Worm (Caenorhabditis elegans) whole organism, L4 larva: ENCODE measurements around the gene F25E5.5.
"Not testable (repeated sequence)": the region's sequence is repeated elsewhere in the genome, so short reads cannot be mapped to it uniquely, and the experiment has no call there.

ENCODE experiments used
- F26F4.8 ChIP-seq: fragments of 200-800 bp; sonication (Bioruptor generic); conservative IDR thresholded peaks from 2 replicates; pipeline ENCODE4 v1.3.6; 2022; ENCODE audit warnings: missing genetic modification characterization, missing compliant biosample characterization
- F37D6.2 ChIP-seq: sonication (generic microtip); optimal IDR thresholded peaks from 2 replicates; lab custom pipeline; 2016; ENCODE audit warnings: mild to moderate bottlenecking, missing genetic modification characterization, missing compliant biosample characterization
- F44E2.7 ChIP-seq: fragments of 200-800 bp; sonication (Bioruptor generic); IDR thresholded peaks from 2 replicates; pipeline ENCODE4 v2.1.2; 2022; ENCODE audit warnings: missing genetic modification characterization, missing compliant biosample characterization
- F49E8.2 ChIP-seq: sonication (generic microtip); optimal IDR thresholded peaks from 2 replicates; lab custom pipeline; 2016; ENCODE audit warnings: missing compliant biosample characterization, mild to moderate bottlenecking, missing genetic modification characterization, borderline replicate concordance
- Y48G9A.11 ChIP-seq: fragments of 200-800 bp; sonication (Bioruptor generic); IDR thresholded peaks from 2 replicates; pipeline ENCODE4 v1.3.6; 2022; ENCODE audit warnings: missing genetic modification reagents, missing genetic modification characterization, missing compliant biosample characterization
- aha-1 ChIP-seq: fragments of 150-350 bp; peaks from one replicate; lab custom pipeline; 2014; ENCODE audit warnings: missing biosample characterization, missing genetic modification characterization
- aly-2 ChIP-seq: sonication (generic microtip); optimal IDR thresholded peaks from 2 replicates; lab custom pipeline; 2018; ENCODE audit warnings: missing biosample characterization, missing genetic modification characterization
- arid-1 ChIP-seq: fragments of 200-800 bp; sonication (Bioruptor generic); conservative IDR thresholded peaks from 2 replicates; pipeline ENCODE4 v1.3.6; 2022; ENCODE audit warnings: missing genetic modification reagents, missing genetic modification characterization, missing compliant biosample characterization
- attf-4 ChIP-seq: sonication (generic microtip); optimal IDR thresholded peaks from 3 replicates; lab custom pipeline; 2017; ENCODE audit warnings: missing biosample characterization, missing genetic modification characterization
- ceh-44 ChIP-seq: fragments of 200-800 bp; sonication (Bioruptor generic); IDR thresholded peaks from 2 replicates; pipeline ENCODE4 v1.3.6; 2022; ENCODE audit warnings: missing genetic modification reagents, missing genetic modification characterization, missing compliant biosample characterization
- daf-19 ChIP-seq: fragments of 200-800 bp; sonication (Bioruptor generic); conservative IDR thresholded peaks from 2 replicates; pipeline ENCODE4 v1.3.6; 2022; ENCODE audit warnings: missing genetic modification characterization, missing compliant biosample characterization
- dpl-1 ChIP-seq: fragments of 150-350 bp; optimal IDR thresholded peaks from 2 replicates; lab custom pipeline; 2014; ENCODE audit warnings: missing biosample characterization, missing genetic modification reagents, missing genetic modification characterization
- duxl-1 ChIP-seq: sonication (generic microtip); optimal IDR thresholded peaks from 2 replicates; lab custom pipeline; 2016; ENCODE audit warnings: mild to moderate bottlenecking, missing genetic modification characterization, moderate library complexity, missing compliant biosample characterization; ENCODE audit not compliant: poor library complexity
- dve-1 ChIP-seq: sonication (generic microtip); optimal IDR thresholded peaks from 2 replicates; lab custom pipeline; 2017; ENCODE audit warnings: antibody characterized with exemption, mild to moderate bottlenecking, missing genetic modification characterization, missing compliant biosample characterization; ENCODE audit not compliant: insufficient read depth
- hlh-11 ChIP-seq: fragments of 200-800 bp; sonication (Bioruptor generic); optimal IDR thresholded peaks from 2 replicates; lab custom pipeline; 2018; ENCODE audit warnings: mild to moderate bottlenecking, missing genetic modification characterization, missing compliant biosample characterization
- hlh-30 ChIP-seq: sonication (generic microtip); optimal IDR thresholded peaks from 2 replicates; lab custom pipeline; 2017; ENCODE audit warnings: antibody characterized with exemption, mild to moderate bottlenecking, missing genetic modification characterization, missing compliant biosample characterization; ENCODE audit not compliant: insufficient read depth
- lin-1 ChIP-seq: fragments of 200-800 bp; sonication (Bioruptor generic); IDR thresholded peaks from 2 replicates; pipeline ENCODE4 v1.3.6; 2022; ENCODE audit warnings: missing genetic modification reagents, missing genetic modification characterization, missing compliant biosample characterization
- lin-15B ChIP-seq: fragments of 150-350 bp; sonication (generic microtip); optimal IDR thresholded peaks from 3 replicates; lab custom pipeline; 2014; ENCODE audit warnings: missing biosample characterization, missing genetic modification characterization
- madf-5 ChIP-seq, 2 experiments: fragments of 200-800 bp; sonication (Bioruptor generic); IDR thresholded peaks; 2 replicates each; pipeline ENCODE4 v1.3.6; 2022; ENCODE audit warnings: missing compliant biosample characterization in 2 of 2, missing genetic modification characterization in 2 of 2
- mdl-1 ChIP-seq, 2 experiments: fragments of 150-350 bp in 1 of 2; sonication (generic microtip) in 1 of 2; optimal IDR thresholded peaks; 2 replicates each; lab custom pipeline; 2014 to 2017; ENCODE audit warnings: missing biosample characterization in 2 of 2, missing genetic modification characterization in 2 of 2
- mep-1 ChIP-seq: fragments of 150-350 bp; sonication (generic microtip); optimal IDR thresholded peaks from 3 replicates; lab custom pipeline; 2014; ENCODE audit warnings: missing biosample characterization, missing genetic modification characterization
- mes-2 ChIP-seq: sonication (generic microtip); optimal IDR thresholded peaks from 2 replicates; lab custom pipeline; 2016; ENCODE audit warnings: missing genotype, mild to moderate bottlenecking, missing genetic modification characterization, missing compliant biosample characterization; ENCODE audit not compliant: poor library complexity, severe bottlenecking
- nhr-111 ChIP-seq: fragments of 200-800 bp; sonication (Bioruptor generic); optimal IDR thresholded peaks from 2 replicates; lab custom pipeline; 2018; ENCODE audit warnings: mild to moderate bottlenecking, missing genetic modification characterization, missing compliant biosample characterization
- nhr-48 ChIP-seq: sonication (generic microtip); optimal IDR thresholded peaks from 2 replicates; lab custom pipeline; 2016; ENCODE audit warnings: mild to moderate bottlenecking, missing genetic modification characterization, missing compliant biosample characterization
- nhr-76 ChIP-seq: fragments of 150-350 bp; optimal IDR thresholded peaks from 2 replicates; lab custom pipeline; 2014; ENCODE audit warnings: missing biosample characterization, missing genetic modification characterization
- pqm-1 ChIP-seq: sonication (generic microtip); optimal IDR thresholded peaks from 2 replicates; lab custom pipeline; 2017; ENCODE audit warnings: missing biosample characterization, missing genetic modification characterization
- saeg-2 ChIP-seq: fragments of 200-800 bp; sonication (Bioruptor generic); IDR thresholded peaks from 2 replicates; pipeline ENCODE4 v1.3.6; 2022; ENCODE audit warnings: missing genetic modification reagents, missing genetic modification characterization, missing compliant biosample characterization
- sdz-12 ChIP-seq: fragments of 200-800 bp; sonication (Bioruptor generic); optimal IDR thresholded peaks from 2 replicates; lab custom pipeline; 2018; ENCODE audit warnings: mild to moderate bottlenecking, missing genetic modification characterization, missing compliant biosample characterization
- snpc-1.2 ChIP-seq: fragments of 200-800 bp; sonication (Bioruptor generic); IDR thresholded peaks from 2 replicates; pipeline ENCODE4 v1.3.6; 2022; ENCODE audit warnings: missing genetic modification reagents, missing genetic modification characterization, missing compliant biosample characterization
- snpc-4 ChIP-seq: fragments of 150-350 bp; optimal IDR thresholded peaks from 2 replicates; lab custom pipeline; 2014; ENCODE audit warnings: missing biosample characterization, missing genetic modification characterization
- spr-1 ChIP-seq: sonication (generic microtip); optimal IDR thresholded peaks from 2 replicates; lab custom pipeline; 2016; ENCODE audit warnings: mild to moderate bottlenecking, missing genetic modification characterization, missing compliant biosample characterization
- tag-97 ChIP-seq: fragments of 200-800 bp; sonication (Bioruptor generic); IDR thresholded peaks from 2 replicates; pipeline ENCODE4 v1.3.6; 2022; ENCODE audit warnings: missing genetic modification characterization, missing compliant biosample characterization
- tra-1 ChIP-seq: fragments of 200-800 bp; sonication (Bioruptor generic); IDR thresholded peaks from 2 replicates; pipeline ENCODE4 v1.3.6; 2022; ENCODE audit warnings: missing genetic modification reagents, missing genetic modification characterization, missing compliant biosample characterization
- unc-39 ChIP-seq: sonication (generic microtip); optimal IDR thresholded peaks from 2 replicates; lab custom pipeline; 2017; ENCODE audit warnings: missing biosample characterization, missing genetic modification characterization
- unc-62 ChIP-seq, 3 experiments: fragments of 150-350 bp in 1 of 3; sonication (generic microtip); optimal IDR thresholded peaks in 2 of 3; peaks in 1 of 3; 1 replicate in 1 of 3; 2 replicates in 2 of 3; lab custom pipeline; 2014 to 2017; ENCODE audit warnings: missing biosample characterization in 3 of 3, missing genetic modification characterization in 3 of 3, missing genetic modification reagents in 3 of 3, missing genotype in 1 of 3
- vab-7 ChIP-seq: fragments of 200-800 bp; sonication (Bioruptor generic); IDR thresholded peaks from 2 replicates; pipeline ENCODE4 v1.3.6; 2022; ENCODE audit warnings: missing genetic modification reagents, missing genetic modification characterization, missing compliant biosample characterization
- zfp-2 ChIP-seq: sonication (generic microtip); optimal IDR thresholded peaks from 2 replicates; lab custom pipeline; 2016; ENCODE audit warnings: mild to moderate bottlenecking, missing genetic modification characterization, missing compliant biosample characterization
- zip-11 ChIP-seq: fragments of 200-800 bp; sonication (Bioruptor generic); IDR thresholded peaks from 2 replicates; pipeline ENCODE4 v1.3.6; 2022; ENCODE audit warnings: missing genetic modification characterization, missing compliant biosample characterization
- ztf-11 ChIP-seq: fragments of 150-350 bp; optimal IDR thresholded peaks from 2 replicates; lab custom pipeline; 2014; ENCODE audit warnings: missing biosample characterization, missing genetic modification characterization
- ztf-7 ChIP-seq: fragments of 150-350 bp; optimal IDR thresholded peaks from 2 replicates; lab custom pipeline; 2014; ENCODE audit warnings: missing biosample characterization, missing genetic modification characterization

The F25E5.5 gene

DNA sequence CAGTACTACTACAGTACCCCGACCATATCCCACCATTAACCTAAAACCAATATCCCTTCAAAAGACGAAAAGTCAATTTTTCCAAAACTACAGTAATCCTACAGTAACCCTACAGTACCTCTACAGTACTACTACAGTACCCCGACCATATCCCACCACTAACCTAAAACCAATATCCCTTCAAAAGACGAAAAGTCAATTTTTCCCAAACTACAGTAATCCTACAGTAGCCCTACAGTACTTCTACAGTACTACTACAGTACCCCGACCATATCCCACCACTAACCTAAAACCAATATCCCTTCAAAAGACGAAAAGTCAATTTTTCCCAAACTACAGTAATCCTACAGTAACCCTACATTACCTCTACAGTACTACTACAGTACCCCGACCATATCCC is 3.6 kb upstream of the F25E5.5 start:
- TF ChIP-seq arid-1 (0 out of 2 replicates have a peak, but pooled peaks have one; percentile 41), tag-97 (0 out of 2 replicates have a peak, but pooled peaks have one; percentile 36), vab-7 (0 out of 2 replicates have a peak, but pooled peaks have one; percentile 25), madf-5 (GFP tag; IDR thresholded peaks at IDR 0.05; lab: Robert Waterston, UW) (0 out of 4 replicates have a peak, but pooled peaks of 1 of the 2 experiments have one; percentile 17), zip-11 (GFP tag; lab: Robert Waterston, UW) (peak; percentile 62; the same call in 1 of the 2 replicates)
- TF ChIP-seq, all 104 proteins: peak for 5; not testable (repeated sequence) for 99

DNA sequence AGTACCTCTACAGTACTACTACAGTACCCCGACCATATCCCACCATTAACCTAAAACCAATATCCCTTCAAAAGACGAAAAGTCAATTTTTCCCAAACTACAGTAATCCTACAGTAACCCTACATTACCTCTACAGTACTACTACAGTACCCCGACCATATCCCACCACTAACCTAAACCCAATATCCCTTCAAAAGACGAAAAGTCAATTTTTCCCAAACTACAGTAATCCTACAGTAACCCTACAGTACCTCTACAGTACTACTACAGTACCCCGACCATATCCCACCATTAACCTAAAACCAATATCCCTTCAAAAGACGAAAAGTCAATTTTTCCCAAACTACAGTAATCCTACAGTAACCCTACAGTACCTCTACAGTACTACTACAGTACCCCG is 2.7 kb upstream of the F25E5.5 start, which contains the start of gene nhr-141:
Gene nhr-141, plus strand, starts transcription at position 331 of the 400 bp plus-strand sequence.
- not testable (repeated sequence) for TF ChIP-seq daf-19 (GFP tag; lab: Robert Waterston, UW); lin-15B; sdz-12 (GFP tag; lab: Kevin White, UChicago)

- TF ChIP-seq aha-1 (tag; lab: Kevin White, UChicago), result peak; percentile 70
- TF ChIP-seq unc-62 (GFP tag; optimal IDR thresholded peaks at IDR 0.05 in 1 of 2; lab: Kevin White, UChicago), result peak in 1 of 2 experiments; percentile 50
- no peak for TF ChIP-seq unc-62 (tag; optimal IDR thresholded peaks at IDR 0.05; lab: Kevin White, UChicago)
- TF ChIP-seq F44E2.7 (GFP tag; lab: Robert Waterston, UW), result no peak
- no peak for TF ChIP-seq F37D6.2 (tag; lab: Kevin White, UChicago)
- no peak for TF ChIP-seq spr-1
Measured at ce11 chrV:7449303-7449827, 2.3 kb downstream of the F25E5.5 start, which contains the start of gene try-12. try-12 (plus strand) TSS chrV:7449353.

- no peak for TF ChIP-seq snpc-4
- no peak for TF ChIP-seq ztf-11
- no peak for TF ChIP-seq Y48G9A.11 (GFP tag; lab: Robert Waterston, UW)
- TF ChIP-seq aha-1 (tag; lab: Kevin White, UChicago), result no peak
- no peak for TF ChIP-seq zip-11 (GFP tag; lab: Robert Waterston, UW)
- TF ChIP-seq zfp-2, result no peak
- no peak for TF ChIP-seq duxl-1
- no peak for TF ChIP-seq hlh-11 (tag; lab: Kevin White, UChicago)
- TF ChIP-seq dve-1 (tag; lab: Kevin White, UChicago), result no peak
Measured at ce11 chrV:7451421-7451820, 4.4 kb downstream of the F25E5.5 start, which contains the start of gene try-11. try-11 (plus strand) TSS chrV:7451721.

- TF ChIP-seq mdl-1 (tag; optimal IDR thresholded peaks at IDR 0.05; lab: Kevin White, UChicago) (no peak), nhr-111 (no peak), unc-62 (GFP tag; optimal IDR thresholded peaks at IDR 0.05 in 1 of 2; lab: Kevin White, UChicago) (no peak), unc-62 (tag; optimal IDR thresholded peaks at IDR 0.05; lab: Kevin White, UChicago) (no peak), vab-7 (no peak), snpc-1.2 (no peak), Y48G9A.11 (GFP tag; lab: Robert Waterston, UW) (no peak), aly-2 (tag; lab: Kevin White, UChicago) (no peak), F49E8.2 (tag; lab: Kevin White, UChicago) (no peak), F26F4.8 (GFP tag; lab: Robert Waterston, UW) (no peak), tra-1 (no peak), ceh-44 (GFP tag; lab: Robert Waterston, UW) (no peak), arid-1 (no peak), sdz-12 (GFP tag; lab: Kevin White, UChicago) (no peak), dve-1 (tag; lab: Kevin White, UChicago) (no peak)
- TF ChIP-seq, all 104 proteins: peak for 0
Measured at ce11 chrV:7454236-7454635, 7.2 kb downstream of the F25E5.5 start, which contains the start of gene try-8. try-8 (minus strand) TSS chrV:7454336.

- TF ChIP-seq ztf-7 (tag; lab: Kevin White, UChicago) (no peak), snpc-4 (no peak), dpl-1 (GFP tag; lab: Kevin White, UChicago) (no peak), mep-1 (tag; lab: Kevin White, UChicago) (no peak), aha-1 (tag; lab: Kevin White, UChicago) (no peak), saeg-2 (GFP tag; lab: Robert Waterston, UW) (no peak), mes-2 (tag; lab: Kevin White, UChicago) (no peak), attf-4 (tag; lab: Kevin White, UChicago) (no peak), lin-1 (GFP tag; lab: Robert Waterston, UW) (no peak), nhr-48 (tag; lab: Kevin White, UChicago) (no peak), vab-7 (no peak), hlh-30 (tag; lab: Kevin White, UChicago) (no peak), pqm-1 (tag; lab: Kevin White, UChicago) (no peak), unc-39 (tag; lab: Kevin White, UChicago) (no peak), nhr-76 (no peak), tag-97 (no peak)
- TF ChIP-seq, all 104 proteins: peak for 0
Measured at ce11 chrV:7455008-7455407, 7.9 kb downstream of the F25E5.5 start, which contains the start of gene F25E5.2. F25E5.2 (plus strand) TSS chrV:7455308.
